Worm (Caenorhabditis elegans) whole organism, L4 larva: Measurements from ENCODE around the gene clec-160.
A peak's percentile ranks its signal among the peaks of the same experiment; 100 is the strongest.

Experiments
- F10B5.3 ChIP-seq: sonication (generic microtip); optimal IDR thresholded peaks from 2 replicates; lab custom pipeline; 2016; ENCODE audit warnings: mild to moderate bottlenecking, missing genetic modification characterization, missing compliant biosample characterization
- F26F4.8 ChIP-seq: fragments of 200-800 bp; sonication (Bioruptor generic); conservative IDR thresholded peaks from 2 replicates; pipeline ENCODE4 v1.3.6; 2022; ENCODE audit warnings: missing genetic modification characterization, missing compliant biosample characterization
- F37D6.2 ChIP-seq: sonication (generic microtip); optimal IDR thresholded peaks from 2 replicates; lab custom pipeline; 2016; ENCODE audit warnings: mild to moderate bottlenecking, missing genetic modification characterization, missing compliant biosample characterization
- R02D3.7 ChIP-seq: fragments of 150-350 bp; sonication (generic microtip); optimal IDR thresholded peaks from 3 replicates; lab custom pipeline; 2014; ENCODE audit warnings: missing biosample characterization, missing genetic modification characterization
- T20F7.1 ChIP-seq: fragments of 200-800 bp; sonication (Bioruptor generic); optimal IDR thresholded peaks from 2 replicates; lab custom pipeline; 2018; ENCODE audit warnings: mild to moderate bottlenecking, missing genetic modification characterization, missing compliant biosample characterization
- Y5F2A.4 ChIP-seq: fragments of 200-800 bp; sonication (Bioruptor generic); optimal IDR thresholded peaks from 2 replicates; lab custom pipeline; 2018; ENCODE audit warnings: mild to moderate bottlenecking, missing genetic modification characterization, missing compliant biosample characterization
- Y75B8A.6 ChIP-seq: fragments of 200-800 bp; sonication (Bioruptor generic); IDR thresholded peaks from 2 replicates; pipeline ENCODE4 v1.3.6; 2022; ENCODE audit warnings: missing genetic modification reagents, missing genetic modification characterization, missing compliant biosample characterization
- ZK337.2 ChIP-seq: fragments of 200-800 bp; sonication (Bioruptor generic); IDR thresholded peaks from 2 replicates; pipeline ENCODE4 v1.3.6; 2022; ENCODE audit warnings: missing genetic modification reagents, missing genetic modification characterization, missing compliant biosample characterization
- arid-1 ChIP-seq: fragments of 200-800 bp; sonication (Bioruptor generic); conservative IDR thresholded peaks from 2 replicates; pipeline ENCODE4 v1.3.6; 2022; ENCODE audit warnings: missing genetic modification reagents, missing genetic modification characterization, missing compliant biosample characterization
- attf-4 ChIP-seq: sonication (generic microtip); optimal IDR thresholded peaks from 3 replicates; lab custom pipeline; 2017; ENCODE audit warnings: missing biosample characterization, missing genetic modification characterization
- ceh-20 ChIP-seq: fragments of 200-800 bp; sonication (Bioruptor generic); IDR thresholded peaks from 2 replicates; pipeline ENCODE4 v1.3.6; 2022; ENCODE audit warnings: missing genetic modification reagents, missing genetic modification characterization, missing compliant biosample characterization
- ceh-32 ChIP-seq: sonication (generic microtip); optimal IDR thresholded peaks from 2 replicates; lab custom pipeline; 2016; ENCODE audit warnings: mild to moderate bottlenecking, missing genetic modification characterization, missing compliant biosample characterization; ENCODE audit not compliant: poor library complexity
- ceh-44 ChIP-seq: fragments of 200-800 bp; sonication (Bioruptor generic); IDR thresholded peaks from 2 replicates; pipeline ENCODE4 v1.3.6; 2022; ENCODE audit warnings: missing genetic modification reagents, missing genetic modification characterization, missing compliant biosample characterization
- ces-1 ChIP-seq: fragments of 150-350 bp; sonication (generic microtip); optimal IDR thresholded peaks from 4 replicates; lab custom pipeline; 2014; ENCODE audit warnings: missing biosample characterization, missing genetic modification reagents, missing genetic modification characterization
- daf-16 ChIP-seq, 3 experiments: sonication (generic microtip); optimal IDR thresholded peaks; 2 replicates each; lab custom pipeline; 2016 to 2017; ENCODE audit warnings: missing genetic modification characterization in 3 of 3, missing genetic modification reagents in 3 of 3, mild to moderate bottlenecking in 2 of 3, missing compliant biosample characterization in 2 of 3, missing biosample characterization in 1 of 3, moderate library complexity in 1 of 3
- daf-8 ChIP-seq: fragments of 200-800 bp; sonication (Bioruptor generic); IDR thresholded peaks from 2 replicates; pipeline ENCODE4 v1.3.6; 2022; ENCODE audit warnings: missing genetic modification characterization, missing compliant biosample characterization
- dmd-9 ChIP-seq: fragments of 200-800 bp; sonication (Bioruptor generic); IDR thresholded peaks from 2 replicates; pipeline ENCODE4 v1.3.6; 2022; ENCODE audit warnings: missing genetic modification reagents, missing genetic modification characterization, missing compliant biosample characterization
- egl-27 ChIP-seq: sonication (generic microtip); optimal IDR thresholded peaks from 3 replicates; lab custom pipeline; 2017; ENCODE audit warnings: missing biosample characterization, missing genetic modification reagents, missing genetic modification characterization
- egl-43 ChIP-seq: fragments of 200-800 bp; sonication (Bioruptor generic); IDR thresholded peaks from 2 replicates; pipeline ENCODE4 v1.3.6; 2022; ENCODE audit warnings: missing genetic modification reagents, missing genetic modification characterization, missing compliant biosample characterization
- fkh-10 ChIP-seq: fragments of 150-350 bp; optimal IDR thresholded peaks from 2 replicates; lab custom pipeline; 2014; ENCODE audit warnings: missing biosample characterization, missing genetic modification reagents, missing genetic modification characterization
- gei-8 ChIP-seq: fragments of 200-800 bp; sonication (Bioruptor generic); optimal IDR thresholded peaks from 2 replicates; lab custom pipeline; 2018; ENCODE audit warnings: mild to moderate bottlenecking, missing genetic modification characterization, missing compliant biosample characterization
- hlh-30 ChIP-seq: sonication (generic microtip); optimal IDR thresholded peaks from 2 replicates; lab custom pipeline; 2017; ENCODE audit warnings: antibody characterized with exemption, mild to moderate bottlenecking, missing genetic modification characterization, missing compliant biosample characterization; ENCODE audit not compliant: insufficient read depth
- hmg-1.1 ChIP-seq: fragments of 200-800 bp; sonication (Bioruptor generic); IDR thresholded peaks from 2 replicates; pipeline ENCODE4 v1.3.6; 2022; ENCODE audit warnings: missing genetic modification reagents, missing genetic modification characterization, missing compliant biosample characterization
- jun-1 ChIP-seq: fragments of 150-350 bp; optimal IDR thresholded peaks from 2 replicates; lab custom pipeline; 2014; ENCODE audit warnings: missing biosample characterization, missing genetic modification reagents, missing genetic modification characterization
- lin-1 ChIP-seq: fragments of 200-800 bp; sonication (Bioruptor generic); IDR thresholded peaks from 2 replicates; pipeline ENCODE4 v1.3.6; 2022; ENCODE audit warnings: missing genetic modification reagents, missing genetic modification characterization, missing compliant biosample characterization
- lin-15B ChIP-seq: fragments of 150-350 bp; sonication (generic microtip); optimal IDR thresholded peaks from 3 replicates; lab custom pipeline; 2014; ENCODE audit warnings: missing biosample characterization, missing genetic modification characterization
- lin-29 ChIP-seq: fragments of 200-800 bp; sonication (Bioruptor generic); IDR thresholded peaks from 2 replicates; pipeline ENCODE4 v1.3.6; 2022; ENCODE audit warnings: missing genetic modification reagents, missing genetic modification characterization, missing compliant biosample characterization
- lin-39 ChIP-seq: fragments of 150-350 bp; optimal IDR thresholded peaks from 2 replicates; lab custom pipeline; 2014; ENCODE audit warnings: missing biosample characterization, missing genetic modification reagents, missing genetic modification characterization
- lir-3 ChIP-seq: sonication (generic microtip); optimal IDR thresholded peaks from 2 replicates; lab custom pipeline; 2016; ENCODE audit warnings: mild to moderate bottlenecking, missing genetic modification characterization, missing compliant biosample characterization
- madf-5 ChIP-seq, 2 experiments: fragments of 200-800 bp; sonication (Bioruptor generic); IDR thresholded peaks; 2 replicates each; pipeline ENCODE4 v1.3.6; 2022; ENCODE audit warnings: missing compliant biosample characterization in 2 of 2, missing genetic modification characterization in 2 of 2
- madf-9 ChIP-seq: fragments of 200-800 bp; sonication (Bioruptor generic); conservative IDR thresholded peaks from 2 replicates; pipeline ENCODE4 v1.3.6; 2022; ENCODE audit warnings: missing genetic modification reagents, missing genetic modification characterization, missing compliant biosample characterization
- mep-1 ChIP-seq: fragments of 150-350 bp; sonication (generic microtip); optimal IDR thresholded peaks from 3 replicates; lab custom pipeline; 2014; ENCODE audit warnings: missing biosample characterization, missing genetic modification characterization
- mxl-3 ChIP-seq: fragments of 200-800 bp; sonication (Bioruptor generic); optimal IDR thresholded peaks from 2 replicates; lab custom pipeline; 2018; ENCODE audit warnings: mild to moderate bottlenecking, missing genetic modification characterization, missing compliant biosample characterization
- nhr-111 ChIP-seq: fragments of 200-800 bp; sonication (Bioruptor generic); optimal IDR thresholded peaks from 2 replicates; lab custom pipeline; 2018; ENCODE audit warnings: mild to moderate bottlenecking, missing genetic modification characterization, missing compliant biosample characterization
- nhr-237 ChIP-seq: sonication (generic microtip); optimal IDR thresholded peaks from 2 replicates; lab custom pipeline; 2017; ENCODE audit warnings: missing biosample characterization, missing genetic modification characterization
- nhr-25 ChIP-seq: sonication (generic microtip); optimal IDR thresholded peaks from 2 replicates; lab custom pipeline; 2017; ENCODE audit warnings: missing genetic modification characterization, mild to moderate bottlenecking, missing compliant biosample characterization, antibody characterized with exemption, moderate library complexity, borderline replicate concordance; ENCODE audit not compliant: insufficient read depth
- nhr-28 ChIP-seq: fragments of 150-350 bp; optimal IDR thresholded peaks from 2 replicates; lab custom pipeline; 2014; ENCODE audit warnings: missing biosample characterization, missing genetic modification characterization
- nhr-41 ChIP-seq: fragments of 200-800 bp; sonication (Bioruptor generic); IDR thresholded peaks from 2 replicates; pipeline ENCODE4 v1.3.6; 2022; ENCODE audit warnings: missing genetic modification reagents, missing genetic modification characterization, missing compliant biosample characterization
- nhr-48 ChIP-seq: sonication (generic microtip); optimal IDR thresholded peaks from 2 replicates; lab custom pipeline; 2016; ENCODE audit warnings: mild to moderate bottlenecking, missing genetic modification characterization, missing compliant biosample characterization
- nhr-77 ChIP-seq: fragments of 150-350 bp; optimal IDR thresholded peaks from 2 replicates; lab custom pipeline; 2014; ENCODE audit warnings: missing biosample characterization, missing genetic modification characterization
- pqm-1 ChIP-seq: sonication (generic microtip); optimal IDR thresholded peaks from 2 replicates; lab custom pipeline; 2017; ENCODE audit warnings: missing biosample characterization, missing genetic modification characterization
- saeg-2 ChIP-seq: fragments of 200-800 bp; sonication (Bioruptor generic); IDR thresholded peaks from 2 replicates; pipeline ENCODE4 v1.3.6; 2022; ENCODE audit warnings: missing genetic modification reagents, missing genetic modification characterization, missing compliant biosample characterization
- sdz-12 ChIP-seq: fragments of 200-800 bp; sonication (Bioruptor generic); optimal IDR thresholded peaks from 2 replicates; lab custom pipeline; 2018; ENCODE audit warnings: mild to moderate bottlenecking, missing genetic modification characterization, missing compliant biosample characterization
- skn-1 ChIP-seq: fragments of 150-350 bp; optimal IDR thresholded peaks from 2 replicates; lab custom pipeline; 2014; ENCODE audit warnings: missing biosample characterization, missing genetic modification characterization
- snpc-1.2 ChIP-seq: fragments of 200-800 bp; sonication (Bioruptor generic); IDR thresholded peaks from 2 replicates; pipeline ENCODE4 v1.3.6; 2022; ENCODE audit warnings: missing genetic modification reagents, missing genetic modification characterization, missing compliant biosample characterization
- spr-1 ChIP-seq: sonication (generic microtip); optimal IDR thresholded peaks from 2 replicates; lab custom pipeline; 2016; ENCODE audit warnings: mild to moderate bottlenecking, missing genetic modification characterization, missing compliant biosample characterization
- tra-1 ChIP-seq: fragments of 200-800 bp; sonication (Bioruptor generic); IDR thresholded peaks from 2 replicates; pipeline ENCODE4 v1.3.6; 2022; ENCODE audit warnings: missing genetic modification reagents, missing genetic modification characterization, missing compliant biosample characterization
- zag-1 ChIP-seq: fragments of 150-350 bp; optimal IDR thresholded peaks from 2 replicates; lab custom pipeline; 2014; ENCODE audit warnings: missing biosample characterization, missing genetic modification characterization
- zfp-2 ChIP-seq: sonication (generic microtip); optimal IDR thresholded peaks from 2 replicates; lab custom pipeline; 2016; ENCODE audit warnings: mild to moderate bottlenecking, missing genetic modification characterization, missing compliant biosample characterization
- zip-2 ChIP-seq: fragments of 150-350 bp; optimal IDR thresholded peaks from 2 replicates; lab custom pipeline; 2014; ENCODE audit warnings: missing biosample characterization, missing genetic modification characterization
- ztf-7 ChIP-seq: fragments of 150-350 bp; optimal IDR thresholded peaks from 2 replicates; lab custom pipeline; 2014; ENCODE audit warnings: missing biosample characterization, missing genetic modification characterization

The clec-160 gene

DNA sequence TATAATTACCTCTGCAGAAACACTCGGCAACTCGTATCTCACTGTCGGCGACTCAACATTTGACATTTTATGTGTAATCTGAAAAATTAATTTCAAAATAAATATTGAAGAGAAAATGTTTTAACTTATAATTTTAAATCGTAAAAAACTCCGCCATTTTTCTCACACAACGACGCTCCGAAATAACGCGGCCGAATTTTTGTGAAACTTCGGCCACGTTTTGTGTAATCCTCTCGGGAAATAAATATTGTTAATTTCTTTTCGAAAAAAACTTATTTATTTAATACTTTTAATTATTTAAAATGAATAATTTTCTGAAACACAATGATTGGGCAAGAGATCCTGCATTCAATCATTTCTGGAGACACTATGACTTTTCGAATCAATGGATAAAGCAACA is 31.6 kb upstream of the clec-160 start, which contains the start of the genes F10E9.7 and F10E9.5 (continued):
- TF ChIP-seq zfp-2 (tag; lab: Kevin White, UChicago) (peak; percentile 47), hlh-30 (tag; lab: Kevin White, UChicago) (peak; percentile 63), ceh-20 (GFP tag; lab: Robert Waterston, UW) (0 out of 2 replicates have a peak, but pooled peaks have one; percentile 28), nhr-25 (no peak), snpc-1.2 (GFP tag; lab: Robert Waterston, UW) (no peak), egl-27 (tag; lab: Kevin White, UChicago) (no peak), mep-1 (tag; lab: Kevin White, UChicago) (peak; percentile 87), daf-16 (GFP tag; optimal IDR thresholded peaks at IDR 0.05; lab: Kevin White, UChicago) (peak in 1 of 2 experiments; percentile 27), daf-16 (tag; optimal IDR thresholded peaks at IDR 0.05; lab: Kevin White, UChicago) (peak; percentile 56), attf-4 (tag; lab: Kevin White, UChicago) (no peak), nhr-28 (peak; percentile 34), zip-2 (tag; lab: Kevin White, UChicago) (no peak), ZK337.2 (GFP tag; lab: Robert Waterston, UW) (peak; percentile 97), egl-43 (GFP tag; lab: Robert Waterston, UW) (no peak), ceh-32 (tag; lab: Kevin White, UChicago) (no peak), mxl-3 (peak; percentile 39), gei-8 (GFP tag; lab: Kevin White, UChicago) (no peak), ces-1 (GFP tag; lab: Kevin White, UChicago) (no peak), daf-8 (GFP tag; lab: Robert Waterston, UW) (no peak), T20F7.1 (GFP tag; lab: Kevin White, UChicago) (peak; percentile 99), sdz-12 (GFP tag; lab: Kevin White, UChicago) (peak; percentile 68), lir-3 (no peak), Y5F2A.4 (GFP tag; lab: Kevin White, UChicago) (no peak), F26F4.8 (GFP tag; lab: Robert Waterston, UW) (no peak), lin-1 (GFP tag; lab: Robert Waterston, UW) (peak; percentile 71; the same call in 1 of the 2 replicates), fkh-10 (GFP tag; lab: Kevin White, UChicago) (peak; percentile 60), pqm-1 (peak; percentile 25), madf-5 (GFP tag; IDR thresholded peaks at IDR 0.05; lab: Robert Waterston, UW) (peak in 1 of 2 experiments; percentile 61; a peak in 1 of 4 replicates), nhr-237 (tag; lab: Kevin White, UChicago) (no peak), dmd-9 (GFP tag; lab: Robert Waterston, UW) (peak; percentile 96), spr-1 (tag; lab: Kevin White, UChicago) (peak; percentile 32), Y75B8A.6 (GFP tag; lab: Robert Waterston, UW) (no peak), madf-9 (GFP tag; lab: Robert Waterston, UW) (peak; percentile 61; the same call in 1 of the 2 replicates), tra-1 (GFP tag; lab: Robert Waterston, UW) (no peak; the same call in 1 of the 2 replicates), ceh-44 (peak; percentile 86), lin-39 (tag; lab: Kevin White, UChicago) (no peak), lin-29 (GFP tag; lab: Robert Waterston, UW) (no peak), arid-1 (GFP tag; lab: Robert Waterston, UW) (peak; percentile 60; the same call in 1 of the 2 replicates), ztf-7 (tag; lab: Kevin White, UChicago) (peak; percentile 70), lin-15B (tag; lab: Kevin White, UChicago) (peak; percentile 45), nhr-77 (tag; lab: Kevin White, UChicago) (peak; percentile 57), jun-1 (tag; lab: Kevin White, UChicago) (no peak), zag-1 (tag; lab: Kevin White, UChicago) (no peak), nhr-111 (GFP tag; lab: Kevin White, UChicago) (no peak), R02D3.7 (no peak), F10B5.3 (tag; lab: Kevin White, UChicago) (no peak), nhr-48 (tag; lab: Kevin White, UChicago) (peak; percentile 24), skn-1 (tag; lab: Kevin White, UChicago) (no peak), F37D6.2 (peak; percentile 64), hmg-1.1 (GFP tag; lab: Robert Waterston, UW) (peak; percentile 54; the same call in 1 of the 2 replicates), nhr-41 (GFP tag; lab: Robert Waterston, UW) (no peak), saeg-2 (no peak)
